Fruit fly (Drosophila melanogaster): ENCODE results near the gene CG11638.

The CG11638 gene

DNA sequence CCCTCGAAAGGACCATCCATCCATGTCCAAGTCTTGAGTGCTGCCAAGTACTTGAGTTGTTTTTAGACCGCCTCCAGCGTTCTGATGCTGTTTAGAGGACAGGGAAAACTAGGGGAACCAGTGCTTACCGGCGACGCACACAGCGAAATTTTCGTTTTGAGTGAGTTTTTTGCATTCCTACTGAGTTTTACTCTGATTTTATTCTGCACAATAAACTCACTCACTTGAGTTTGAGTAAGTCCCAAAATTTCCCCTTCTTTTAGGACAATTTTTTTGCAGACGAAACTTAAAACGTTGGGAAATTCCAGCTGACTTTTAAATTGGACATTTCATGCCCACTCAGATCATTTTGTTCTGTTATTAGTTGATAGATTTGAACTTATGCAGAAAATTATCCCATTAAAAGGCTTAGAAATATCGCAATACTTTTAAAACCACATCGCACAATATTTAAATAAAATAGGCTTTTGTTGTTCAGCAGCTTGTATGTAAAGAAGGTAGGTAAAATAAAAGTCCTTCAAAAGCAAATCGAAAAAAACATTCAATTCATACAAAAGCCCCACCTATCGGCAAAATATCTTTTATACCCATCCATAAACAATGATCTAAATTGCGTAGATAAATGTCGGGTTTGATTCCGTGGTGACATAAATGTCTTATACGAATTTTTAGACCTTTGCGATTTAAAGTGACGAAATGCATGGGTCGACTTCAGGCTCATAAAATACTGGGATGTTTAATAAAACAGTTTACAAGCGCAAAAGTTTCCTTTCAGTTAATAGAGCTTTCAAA is 16.8 kb downstream of the CG11638 start:
- no peak for TF ChIP-seq toe (GFP tag; optimal IDR thresholded peaks at IDR 0.05)
- TF ChIP-seq pad (GFP tag; optimal IDR thresholded peaks at IDR 0.05), result peak; percentile 83
- no peak for TF ChIP-seq CG7045 (GFP tag; optimal IDR thresholded peaks at IDR 0.05)

DNA sequence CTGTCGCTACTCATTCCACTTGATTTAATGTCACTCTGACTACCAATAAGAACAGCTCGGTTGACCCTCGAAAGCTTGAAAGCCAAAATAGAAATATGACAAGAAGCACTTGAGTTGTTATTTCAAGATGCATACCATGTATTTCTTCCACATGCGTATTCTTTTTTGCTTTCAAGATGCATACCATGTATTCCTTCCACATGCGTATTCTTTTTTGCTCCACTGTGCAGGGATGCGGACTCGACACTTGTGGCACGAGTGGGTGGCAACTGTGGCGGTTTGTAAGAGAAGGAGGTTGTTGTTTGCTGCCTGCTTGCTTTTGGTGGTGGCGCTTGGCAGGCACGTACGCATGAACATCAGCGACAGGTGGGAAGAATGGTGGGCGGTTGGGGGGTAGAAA is 20.3 kb downstream of the CG11638 start:
- no peak for TF ChIP-seq Mnt (GFP tag; optimal IDR thresholded peaks at IDR 0.05)
- TF ChIP-seq Hr96 (GFP tag; optimal IDR thresholded peaks at IDR 0.05), result no peak
- TF ChIP-seq ovo (GFP tag; optimal IDR thresholded peaks at IDR 0.05), result no peak
- TF ChIP-seq cic (GFP tag; optimal IDR thresholded peaks at IDR 0.05), result no peak
- TF ChIP-seq cnc (optimal IDR thresholded peaks at IDR 0.05), result no peak
- TF ChIP-seq Clk (GFP tag; optimal IDR thresholded peaks at IDR 0.05), result no peak
- TF ChIP-seq pad (GFP tag; optimal IDR thresholded peaks at IDR 0.05), result no peak
- TF ChIP-seq Crg-1 (GFP tag; optimal IDR thresholded peaks at IDR 0.05), result no peak
- no peak for TF ChIP-seq CG7101 (tag; optimal IDR thresholded peaks at IDR 0.05)
- no peak for TF ChIP-seq CG14711 (tag; optimal IDR thresholded peaks at IDR 0.05)
- no peak for TF ChIP-seq CG1620 (GFP tag; optimal IDR thresholded peaks at IDR 0.05)
- no peak for TF ChIP-seq CG12768 (GFP tag; optimal IDR thresholded peaks at IDR 0.05)
- no peak for TF ChIP-seq tj (GFP tag; optimal IDR thresholded peaks at IDR 0.05)
- no peak for TF ChIP-seq CG33017 (tag; optimal IDR thresholded peaks at IDR 0.05)
- no peak for TF ChIP-seq CG5204 (GFP tag; optimal IDR thresholded peaks at IDR 0.05)
- TF ChIP-seq bab1 (GFP tag; optimal IDR thresholded peaks at IDR 0.05), result no peak
- TF ChIP-seq toe (GFP tag; optimal IDR thresholded peaks at IDR 0.05), result no peak
- no peak for TF ChIP-seq CG11617 (GFP tag; optimal IDR thresholded peaks at IDR 0.05)
- no peak for TF ChIP-seq kay (GFP tag; ENCODE audit: borderline replicate concordance)
- TF ChIP-seq CG7045 (GFP tag; optimal IDR thresholded peaks at IDR 0.05), result no peak

DNA sequence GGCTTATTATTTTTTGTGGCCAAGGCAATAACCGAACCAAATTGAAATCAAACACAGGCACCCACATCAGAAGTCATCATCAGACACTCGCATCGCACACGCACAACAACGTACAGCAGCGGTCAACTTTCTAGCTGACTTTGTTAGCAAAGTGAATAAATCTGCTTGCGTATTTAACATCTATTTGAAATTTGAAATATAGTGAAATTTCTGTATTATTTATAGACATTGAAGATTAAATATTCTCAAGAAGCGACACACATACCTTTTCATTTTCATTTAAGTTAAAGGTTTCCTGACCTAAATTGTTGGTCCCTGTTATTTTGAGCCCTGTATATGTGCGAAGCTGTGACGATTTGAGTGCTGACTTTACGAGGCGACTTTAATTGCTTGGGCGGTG is 27.6 kb downstream of the CG11638 start:
- TF ChIP-seq CG33017 (tag; optimal IDR thresholded peaks at IDR 0.05) (no peak), CG12768 (GFP tag; optimal IDR thresholded peaks at IDR 0.05) (no peak), CG7045 (GFP tag; optimal IDR thresholded peaks at IDR 0.05) (no peak), Hr96 (GFP tag; optimal IDR thresholded peaks at IDR 0.05) (no peak), bab1 (GFP tag; optimal IDR thresholded peaks at IDR 0.05) (no peak), ovo (GFP tag; optimal IDR thresholded peaks at IDR 0.05) (no peak), cnc (optimal IDR thresholded peaks at IDR 0.05) (no peak), CG1620 (GFP tag; optimal IDR thresholded peaks at IDR 0.05) (no peak), CG14711 (tag; optimal IDR thresholded peaks at IDR 0.05) (no peak), toe (GFP tag; optimal IDR thresholded peaks at IDR 0.05) (no peak), Crg-1 (GFP tag; optimal IDR thresholded peaks at IDR 0.05) (no peak)

DNA sequence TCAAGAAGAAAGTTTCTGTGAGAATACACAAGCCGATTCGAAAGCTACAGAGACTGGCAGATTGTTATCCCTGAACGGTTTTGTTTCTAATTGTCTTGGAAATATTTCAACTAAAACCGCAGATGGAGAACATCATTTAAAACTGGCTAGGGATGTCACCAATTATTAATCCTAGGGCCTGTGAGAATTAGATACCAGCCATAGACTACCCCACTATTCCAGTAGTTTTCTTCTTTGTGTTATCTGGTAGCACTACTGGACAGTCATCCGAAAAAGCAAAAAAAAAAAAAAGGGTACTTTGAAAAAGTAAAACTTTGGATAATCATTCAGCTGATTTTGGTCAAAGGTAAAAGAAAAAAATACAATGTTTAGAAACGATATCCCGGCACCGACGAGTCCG is 36.3 kb downstream of the CG11638 start, which contains the start of gene CG18823:
Gene CG18823 (plus strand): TSS at position 301 of the 400 bp plus-strand sequence.
- TF ChIP-seq Clk (GFP tag; optimal IDR thresholded peaks at IDR 0.05), result no peak
- TF ChIP-seq ovo (GFP tag; optimal IDR thresholded peaks at IDR 0.05), result no peak
- no peak for TF ChIP-seq CG14711 (tag; optimal IDR thresholded peaks at IDR 0.05)
- no peak for TF ChIP-seq Hr96 (GFP tag; optimal IDR thresholded peaks at IDR 0.05)
- TF ChIP-seq CG7045 (GFP tag; optimal IDR thresholded peaks at IDR 0.05), result no peak
- no peak for TF ChIP-seq bab1 (GFP tag; optimal IDR thresholded peaks at IDR 0.05)
- TF ChIP-seq kay (GFP tag; ENCODE audit: borderline replicate concordance), result no peak
- no peak for TF ChIP-seq CG33017 (tag; optimal IDR thresholded peaks at IDR 0.05)
- TF ChIP-seq Crg-1 (GFP tag; optimal IDR thresholded peaks at IDR 0.05), result no peak
- TF ChIP-seq pad (GFP tag; optimal IDR thresholded peaks at IDR 0.05), result no peak
- TF ChIP-seq toe (GFP tag; optimal IDR thresholded peaks at IDR 0.05), result no peak
- TF ChIP-seq CG1620 (GFP tag; optimal IDR thresholded peaks at IDR 0.05), result no peak
- TF ChIP-seq cnc (optimal IDR thresholded peaks at IDR 0.05), result no peak
- no peak for TF ChIP-seq CG12768 (GFP tag; optimal IDR thresholded peaks at IDR 0.05)
- no peak for TF ChIP-seq tj (GFP tag; optimal IDR thresholded peaks at IDR 0.05)
- TF ChIP-seq CG5204 (GFP tag; optimal IDR thresholded peaks at IDR 0.05), result no peak
- TF ChIP-seq Mnt (GFP tag; optimal IDR thresholded peaks at IDR 0.05), result no peak
- TF ChIP-seq CG7101 (tag; optimal IDR thresholded peaks at IDR 0.05), result no peak
- TF ChIP-seq cic (GFP tag; optimal IDR thresholded peaks at IDR 0.05), result no peak

DNA sequence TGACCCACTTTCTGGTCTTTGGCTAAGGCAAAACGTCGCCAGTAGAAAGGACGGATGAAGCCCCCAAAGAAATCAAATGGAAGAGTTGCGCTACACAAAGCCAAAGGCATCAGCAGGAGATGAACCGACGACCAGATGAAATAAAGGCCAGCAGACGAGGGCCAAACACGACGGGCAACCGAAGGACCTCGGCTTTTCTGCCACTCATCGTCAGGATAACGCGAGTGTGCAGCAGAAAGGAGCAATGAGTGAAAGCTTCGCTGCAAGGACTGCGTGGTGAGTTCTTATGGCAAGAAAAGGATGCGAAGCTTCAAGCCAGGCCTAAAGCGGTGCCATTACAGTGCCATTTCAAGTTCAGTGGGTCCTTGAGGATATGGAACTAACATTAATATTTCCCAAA is 40.6 kb downstream of the CG11638 start:
- TF ChIP-seq Clk (GFP tag; optimal IDR thresholded peaks at IDR 0.05) (no peak), pad (GFP tag; optimal IDR thresholded peaks at IDR 0.05) (peak; percentile 46)

DNA sequence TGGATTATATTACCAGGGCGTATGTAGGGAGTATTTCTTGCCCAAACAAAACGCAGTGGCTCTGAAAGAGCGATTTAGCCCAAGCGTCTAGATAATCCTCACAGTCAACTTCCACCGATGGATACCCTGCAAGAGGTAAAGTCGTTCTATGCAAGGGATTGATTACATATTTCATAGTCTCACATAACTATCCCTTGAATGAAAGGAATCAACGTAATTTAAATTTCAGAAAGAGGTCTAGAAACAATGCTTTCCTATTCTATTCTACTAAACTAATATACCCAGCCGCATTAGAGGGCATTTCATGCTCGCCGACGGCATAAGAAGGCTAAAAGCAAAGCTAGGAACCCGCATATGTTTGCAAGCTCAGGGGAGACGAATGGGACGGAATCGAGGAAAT is 59.7 kb downstream of the CG11638 start:
- no peak for TF ChIP-seq CG14711 (tag; optimal IDR thresholded peaks at IDR 0.05)
- no peak for TF ChIP-seq CG5204 (GFP tag; optimal IDR thresholded peaks at IDR 0.05)
- TF ChIP-seq cnc (optimal IDR thresholded peaks at IDR 0.05), result no peak
- no peak for TF ChIP-seq CG1620 (GFP tag; optimal IDR thresholded peaks at IDR 0.05)
- no peak for TF ChIP-seq Clk (GFP tag; optimal IDR thresholded peaks at IDR 0.05)
- TF ChIP-seq CG7101 (tag; optimal IDR thresholded peaks at IDR 0.05), result no peak
- no peak for TF ChIP-seq CG7045 (GFP tag; optimal IDR thresholded peaks at IDR 0.05)
- no peak for TF ChIP-seq CG33017 (tag; optimal IDR thresholded peaks at IDR 0.05)
- no peak for TF ChIP-seq ovo (GFP tag; optimal IDR thresholded peaks at IDR 0.05)
- TF ChIP-seq tj (GFP tag; optimal IDR thresholded peaks at IDR 0.05), result no peak
- TF ChIP-seq toe (GFP tag; optimal IDR thresholded peaks at IDR 0.05), result no peak

DNA sequence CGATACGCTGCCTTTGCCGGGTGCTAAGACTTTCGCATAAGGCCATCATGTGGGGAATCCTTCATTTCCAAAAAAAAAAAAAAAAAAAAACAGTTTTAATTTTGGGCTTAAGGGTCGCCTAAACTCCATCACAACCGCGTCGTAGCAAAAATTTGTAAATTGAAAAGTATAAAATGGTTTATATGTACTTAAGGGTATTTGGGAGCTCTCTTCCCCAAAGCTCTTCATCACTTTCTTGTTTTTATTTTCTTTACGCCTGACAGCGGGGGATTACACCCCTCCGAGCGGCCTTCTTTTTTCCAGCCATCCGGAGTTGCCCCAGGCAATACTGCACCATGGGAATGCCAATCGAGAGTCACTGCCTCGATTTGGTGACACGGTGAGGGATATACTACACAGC is 62.5 kb downstream of the CG11638 start:
- no peak for TF ChIP-seq CG1620 (GFP tag; optimal IDR thresholded peaks at IDR 0.05)

Measured in whole organism, adult.